Fruit fly (Drosophila melanogaster): ENCODE data around the gene Drsl2.

Gene Drsl2

dm6 chr3L:3301171-3301738 is 12.9 kb upstream of the Drsl2 start:
- TF ChIP-seq Smox (GFP tag; optimal IDR thresholded peaks at IDR 0.05): peak; percentile 14
- peak; percentile 52 for TF ChIP-seq pdm3 (GFP tag; optimal IDR thresholded peaks at IDR 0.05)
- TF ChIP-seq Sox15 (GFP tag; optimal IDR thresholded peaks at IDR 0.05): no peak
- TF ChIP-seq CG16779 (tag; optimal IDR thresholded peaks at IDR 0.05): no peak
- peak; percentile 12 for TF ChIP-seq dac (GFP tag; optimal IDR thresholded peaks at IDR 0.05)
- TF ChIP-seq CG32006 (GFP tag; optimal IDR thresholded peaks at IDR 0.05): peak; percentile 74
- TF ChIP-seq CG15336 (GFP tag; IDR thresholded peaks at IDR 0.05): peak; percentile 83
- TF ChIP-seq ss (GFP tag; optimal IDR thresholded peaks at IDR 0.05): no peak
- no peak for TF ChIP-seq CG8632 (GFP tag; optimal IDR thresholded peaks at IDR 0.05)
- no peak for TF ChIP-seq CG7368 (GFP tag; optimal IDR thresholded peaks at IDR 0.05)
- TF ChIP-seq CG34406 (GFP tag; optimal IDR thresholded peaks at IDR 0.05): no peak
- TF ChIP-seq salr (GFP tag; optimal IDR thresholded peaks at IDR 0.05): peak in 1 of 2 experiments; percentile 69
- TF ChIP-seq CG4318 (GFP tag; optimal IDR thresholded peaks at IDR 0.05): peak; percentile 53
- TF ChIP-seq achi (GFP tag; optimal IDR thresholded peaks at IDR 0.05): peak; percentile 42
- peak; percentile 63 for TF ChIP-seq OdsH (GFP tag; optimal IDR thresholded peaks at IDR 0.05)
- TF ChIP-seq Gug (GFP tag; IDR thresholded peaks at IDR 0.05): peak; percentile 59
- peak; percentile 19 for TF ChIP-seq Eip75B (GFP tag; optimal IDR thresholded peaks at IDR 0.05)
- TF ChIP-seq Ets96B (tag; optimal IDR thresholded peaks at IDR 0.05): peak; percentile 4
- TF ChIP-seq CG6276 (GFP tag; optimal IDR thresholded peaks at IDR 0.05): peak; percentile 77
- TF ChIP-seq acj6 (GFP tag; optimal IDR thresholded peaks at IDR 0.05): peak; percentile 20
- no peak for TF ChIP-seq CG6854 (GFP tag; optimal IDR thresholded peaks at IDR 0.05)
- no peak for TF ChIP-seq CG11762 (GFP tag; optimal IDR thresholded peaks at IDR 0.05; ENCODE audit: insufficient read depth)
- peak; percentile 92 for TF ChIP-seq fkh (GFP tag; optimal IDR thresholded peaks at IDR 0.05)
- TF ChIP-seq CG6163 (GFP tag; IDR thresholded peaks at IDR 0.05): peak; percentile 59; the same call in 2 of the 3 replicates
- TF ChIP-seq spab (GFP tag; optimal IDR thresholded peaks at IDR 0.05): no peak
- TF ChIP-seq CG9139 (GFP tag; optimal IDR thresholded peaks at IDR 0.05): no peak
- TF ChIP-seq eg (GFP tag; IDR thresholded peaks at IDR 0.05): peak; percentile 79; the same call in 2 of the 3 replicates
- TF ChIP-seq lz (GFP tag; optimal IDR thresholded peaks at IDR 0.05): peak; percentile 17
- no peak for TF ChIP-seq CG31627 (GFP tag; optimal IDR thresholded peaks at IDR 0.05)
- TF ChIP-seq CG11294 (GFP tag; IDR thresholded peaks at IDR 0.05): peak; percentile 43; the same call in 1 of the 2 replicates
- no peak for TF ChIP-seq CG3032 (tag; optimal IDR thresholded peaks at IDR 0.05)
- peak; percentile 27 for TF ChIP-seq topi (GFP tag; optimal IDR thresholded peaks at IDR 0.05)
- peak; percentile 45 for TF ChIP-seq Sox14 (GFP tag; optimal IDR thresholded peaks at IDR 0.05)
- TF ChIP-seq esn (GFP tag; optimal IDR thresholded peaks at IDR 0.05): peak; percentile 13
- TF ChIP-seq CG10631 (GFP tag; optimal IDR thresholded peaks at IDR 0.05): peak; percentile 29
- TF ChIP-seq net (GFP tag; optimal IDR thresholded peaks at IDR 0.05): peak; percentile 39
- TF ChIP-seq cyc (GFP tag; optimal IDR thresholded peaks at IDR 0.05): no peak
- peak; percentile 61 for TF ChIP-seq Eip78C (GFP tag)
- TF ChIP-seq CG1621 (tag; optimal IDR thresholded peaks at IDR 0.05): no peak
- peak; percentile 16 for TF ChIP-seq Hr39 (GFP tag; optimal IDR thresholded peaks at IDR 0.05)
- TF ChIP-seq dsx (GFP tag; optimal IDR thresholded peaks at IDR 0.05; ENCODE audit: poor library complexity, severe bottlenecking): no peak
- TF ChIP-seq CG10669 (GFP tag; optimal IDR thresholded peaks at IDR 0.05): no peak
- TF ChIP-seq Lpt (GFP tag; optimal IDR thresholded peaks at IDR 0.05): peak; percentile 61
- no peak for TF ChIP-seq Eip93F (GFP tag; optimal IDR thresholded peaks at IDR 0.05)
- TF ChIP-seq CG11902 (GFP tag; optimal IDR thresholded peaks at IDR 0.05): no peak
- peak; percentile 66 for TF ChIP-seq vri (GFP tag; optimal IDR thresholded peaks at IDR 0.05)
- peak; percentile 36 for TF ChIP-seq CG3919 (GFP tag; optimal IDR thresholded peaks at IDR 0.05)
- TF ChIP-seq Blimp-1 (GFP tag; optimal IDR thresholded peaks at IDR 0.05): no peak
- TF ChIP-seq CG6808 (GFP tag; optimal IDR thresholded peaks at IDR 0.05): no peak
- no peak for TF ChIP-seq CG8319 (GFP tag; optimal IDR thresholded peaks at IDR 0.05)
- TF ChIP-seq Ets21C (GFP tag; optimal IDR thresholded peaks at IDR 0.05): no peak
